Worm (Caenorhabditis elegans) whole organism, L1 larva: ENCODE results near the gene ttr-59.

Source experiments
- C04F5.9 ChIP-seq: sonication (generic microtip); optimal IDR thresholded peaks from 2 replicates; lab custom pipeline; 2016; ENCODE audit warnings: missing genetic modification characterization, missing compliant biosample characterization
- C16A3.4 ChIP-seq: fragments of 150-350 bp; optimal IDR thresholded peaks from 2 replicates; lab custom pipeline; 2014; ENCODE audit warnings: missing biosample characterization, missing genetic modification characterization
- C34B4.2 ChIP-seq: sonication (generic microtip); optimal IDR thresholded peaks from 2 replicates; lab custom pipeline; 2017; ENCODE audit warnings: mild to moderate bottlenecking, missing genetic modification characterization, missing compliant biosample characterization
- Y116A8C.19 ChIP-seq: sonication (generic microtip); optimal IDR thresholded peaks from 2 replicates; lab custom pipeline; 2016; ENCODE audit warnings: missing compliant biosample characterization, missing genetic modification characterization, borderline replicate concordance
- aha-1 ChIP-seq: fragments of 150-350 bp; optimal IDR thresholded peaks from 2 replicates; lab custom pipeline; 2014; ENCODE audit warnings: missing biosample characterization, missing genetic modification characterization
- alr-1 ChIP-seq: fragments of 200-800 bp; sonication (Bioruptor generic); optimal IDR thresholded peaks from 2 replicates; lab custom pipeline; 2018; ENCODE audit warnings: borderline replicate concordance, mild to moderate bottlenecking, missing genetic modification characterization, missing compliant biosample characterization
- ama-1 ChIP-seq: fragments of 150-350 bp; optimal IDR thresholded peaks from 2 replicates; lab custom pipeline; 2014
- ceh-8 ChIP-seq: fragments of 200-800 bp; sonication (Bioruptor generic); optimal IDR thresholded peaks from 2 replicates; lab custom pipeline; 2018; ENCODE audit warnings: mild to moderate bottlenecking, missing genetic modification characterization, moderate library complexity, missing compliant biosample characterization
- ceh-82 ChIP-seq, 3 experiments: fragments of 150-350 bp in 1 of 3; sonication (generic microtip) in 2 of 3; optimal IDR thresholded peaks; 2 replicates each; lab custom pipeline; 2014 to 2017; ENCODE audit warnings: missing biosample characterization in 3 of 3, missing genetic modification characterization in 3 of 3
- ceh-88 ChIP-seq: fragments of 200-800 bp; sonication (Bioruptor generic); IDR thresholded peaks from 2 replicates; pipeline ENCODE4 v1.3.6; 2022; ENCODE audit warnings: missing genetic modification characterization, missing compliant biosample characterization
- dpl-1 ChIP-seq, 3 experiments: fragments of 150-350 bp in 2 of 3; sonication (generic microtip) in 1 of 3; optimal IDR thresholded peaks; 2 replicates each; lab custom pipeline; 2014 to 2017; ENCODE audit warnings: missing biosample characterization in 3 of 3, missing genetic modification characterization in 3 of 3, missing genetic modification reagents in 3 of 3
- dsc-1 ChIP-seq: sonication (generic microtip); optimal IDR thresholded peaks from 2 replicates; lab custom pipeline; 2016; ENCODE audit warnings: mild to moderate bottlenecking, missing genetic modification characterization, missing compliant biosample characterization
- efl-3 ChIP-seq: fragments of 200-800 bp; sonication (Bioruptor generic); optimal IDR thresholded peaks from 2 replicates; lab custom pipeline; 2018; ENCODE audit warnings: mild to moderate bottlenecking, missing genetic modification characterization, missing compliant biosample characterization
- egl-13 ChIP-seq: sonication (generic microtip); optimal IDR thresholded peaks from 2 replicates; lab custom pipeline; 2016; ENCODE audit warnings: missing genotype, missing genetic modification reagents, missing genetic modification characterization, missing compliant biosample characterization
- egl-27 ChIP-seq, 2 experiments: fragments of 150-350 bp in 1 of 2; sonication (generic microtip); optimal IDR thresholded peaks; 3 replicates each; lab custom pipeline; 2017 to 2018; ENCODE audit warnings: missing biosample characterization in 2 of 2, missing genetic modification characterization in 2 of 2, missing genetic modification reagents in 2 of 2
- elt-3 ChIP-seq, 6 experiments: fragments of 150-350 bp in 1 of 6; sonication (generic microtip); optimal IDR thresholded peaks; 2 replicates each; lab custom pipeline; 2017 to 2018; ENCODE audit warnings: missing biosample characterization in 6 of 6, missing genetic modification characterization in 6 of 6, inconsistent platforms in 1 of 6
- fkh-8 ChIP-seq: sonication (generic microtip); optimal IDR thresholded peaks from 2 replicates; lab custom pipeline; 2016; ENCODE audit warnings: mild to moderate bottlenecking, missing genetic modification characterization, missing compliant biosample characterization
- grh-1 ChIP-seq: fragments of 200-800 bp; sonication (Bioruptor generic); IDR thresholded peaks from 2 replicates; pipeline ENCODE4 v1.3.6; 2022; ENCODE audit warnings: missing genetic modification reagents, missing genetic modification characterization, missing compliant biosample characterization
- hlh-4 ChIP-seq: sonication (generic microtip); optimal IDR thresholded peaks from 2 replicates; lab custom pipeline; 2016; ENCODE audit warnings: mild to moderate bottlenecking, missing genetic modification characterization, missing compliant biosample characterization
- hpl-2 ChIP-seq: fragments of 150-350 bp; optimal IDR thresholded peaks from 2 replicates; lab custom pipeline; 2014; ENCODE audit warnings: missing biosample characterization, missing genetic modification reagents, missing genetic modification characterization
- isw-1 ChIP-seq: fragments of 200-800 bp; sonication (Bioruptor generic); IDR thresholded peaks from 2 replicates; pipeline ENCODE4 v1.3.6; 2022; ENCODE audit warnings: missing genetic modification characterization, missing compliant biosample characterization
- jun-1 ChIP-seq: fragments of 150-350 bp; optimal IDR thresholded peaks from 2 replicates; lab custom pipeline; 2014; ENCODE audit warnings: missing biosample characterization, missing genetic modification reagents, missing genetic modification characterization
- lin-39 ChIP-seq: fragments of 150-350 bp; optimal IDR thresholded peaks from 2 replicates; lab custom pipeline; 2014; ENCODE audit warnings: missing biosample characterization, missing genetic modification reagents, missing genetic modification characterization
- lir-3 ChIP-seq: sonication (generic microtip); optimal IDR thresholded peaks from 2 replicates; lab custom pipeline; 2016; ENCODE audit warnings: mild to moderate bottlenecking, missing genetic modification characterization, moderate library complexity, missing compliant biosample characterization; ENCODE audit not compliant: poor library complexity
- lsy-2 ChIP-seq, 2 experiments: fragments of 150-350 bp; optimal IDR thresholded peaks; 2 replicates each; lab custom pipeline; 2014; ENCODE audit warnings: missing biosample characterization in 2 of 2, missing genetic modification characterization in 2 of 2
- mab-9 ChIP-seq: fragments of 200-800 bp; sonication (Bioruptor generic); IDR thresholded peaks from 2 replicates; pipeline ENCODE4 v1.3.6; 2022; ENCODE audit warnings: missing genetic modification reagents, missing genetic modification characterization, missing compliant biosample characterization
- mdl-1 ChIP-seq, 2 experiments: fragments of 150-350 bp; optimal IDR thresholded peaks; 2 replicates each; lab custom pipeline; 2014 to 2017; ENCODE audit warnings: missing biosample characterization in 2 of 2, missing genetic modification characterization in 2 of 2, inconsistent platforms in 1 of 2
- mep-1 ChIP-seq: fragments of 150-350 bp; optimal IDR thresholded peaks from 2 replicates; lab custom pipeline; 2014; ENCODE audit warnings: missing biosample characterization, missing genetic modification characterization
- nhr-11 ChIP-seq: fragments of 150-350 bp; optimal IDR thresholded peaks from 2 replicates; lab custom pipeline; 2014; ENCODE audit warnings: missing biosample characterization, missing genetic modification characterization
- nhr-12 ChIP-seq: sonication (generic microtip); optimal IDR thresholded peaks from 2 replicates; lab custom pipeline; 2017; ENCODE audit warnings: missing biosample characterization, missing genetic modification characterization
- nhr-237 ChIP-seq: fragments of 150-350 bp; optimal IDR thresholded peaks from 2 replicates; lab custom pipeline; 2014; ENCODE audit warnings: missing biosample characterization, missing genetic modification characterization
- nhr-28 ChIP-seq: fragments of 150-350 bp; optimal IDR thresholded peaks from 2 replicates; lab custom pipeline; 2014; ENCODE audit warnings: missing biosample characterization, missing genetic modification characterization
- nhr-47 ChIP-seq: sonication (generic microtip); optimal IDR thresholded peaks from 2 replicates; lab custom pipeline; 2016; ENCODE audit warnings: mild to moderate bottlenecking, missing genetic modification characterization, moderate library complexity, missing compliant biosample characterization
- nhr-76 ChIP-seq: sonication (generic microtip); optimal IDR thresholded peaks from 2 replicates; lab custom pipeline; 2017; ENCODE audit warnings: missing biosample characterization, missing genetic modification characterization
- nhr-77 ChIP-seq: fragments of 150-350 bp; optimal IDR thresholded peaks from 2 replicates; lab custom pipeline; 2014; ENCODE audit warnings: missing biosample characterization, missing genetic modification characterization
- nhr-84 ChIP-seq: sonication (generic microtip); optimal IDR thresholded peaks from 2 replicates; lab custom pipeline; 2017; ENCODE audit warnings: missing biosample characterization, missing genetic modification characterization
- pag-3 ChIP-seq: sonication (generic microtip); optimal IDR thresholded peaks from 2 replicates; lab custom pipeline; 2017; ENCODE audit warnings: missing genetic modification characterization, mild to moderate bottlenecking, missing compliant biosample characterization, antibody characterized with exemption, borderline replicate concordance; ENCODE audit not compliant: insufficient read depth
- pax-3 ChIP-seq: fragments of 200-800 bp; sonication (Bioruptor generic); optimal IDR thresholded peaks from 2 replicates; lab custom pipeline; 2018; ENCODE audit warnings: mild to moderate bottlenecking, missing genetic modification characterization, moderate library complexity, missing compliant biosample characterization
- pqm-1 ChIP-seq: sonication (generic microtip); optimal IDR thresholded peaks from 3 replicates; lab custom pipeline; 2017; ENCODE audit warnings: missing biosample characterization, missing genetic modification characterization
- snpc-4 ChIP-seq: fragments of 150-350 bp; optimal IDR thresholded peaks from 2 replicates; lab custom pipeline; 2014; ENCODE audit warnings: missing biosample characterization, missing genetic modification characterization
- snu-23 ChIP-seq: sonication (generic microtip); optimal IDR thresholded peaks from 2 replicates; lab custom pipeline; 2016; ENCODE audit warnings: missing genetic modification characterization, missing compliant biosample characterization
- sox-4 ChIP-seq: sonication (generic microtip); optimal IDR thresholded peaks from 2 replicates; lab custom pipeline; 2016; ENCODE audit warnings: missing genetic modification characterization, missing compliant biosample characterization
- sup-37 ChIP-seq: fragments of 200-800 bp; sonication (Bioruptor generic); optimal IDR thresholded peaks from 2 replicates; lab custom pipeline; 2018; ENCODE audit warnings: mild to moderate bottlenecking, missing genetic modification characterization, missing compliant biosample characterization
- unc-130 ChIP-seq: fragments of 150-350 bp; optimal IDR thresholded peaks from 2 replicates; lab custom pipeline; 2017; ENCODE audit warnings: missing biosample characterization, missing genetic modification characterization, inconsistent platforms
- unc-30 ChIP-seq: sonication (generic microtip); optimal IDR thresholded peaks from 2 replicates; lab custom pipeline; 2017; ENCODE audit warnings: missing biosample characterization, missing genetic modification characterization
- unc-62 ChIP-seq: fragments of 150-350 bp; optimal IDR thresholded peaks from 2 replicates; lab custom pipeline; 2014; ENCODE audit warnings: missing biosample characterization, missing genetic modification reagents, missing genetic modification characterization
- unc-86 ChIP-seq: sonication (generic microtip); optimal IDR thresholded peaks from 2 replicates; lab custom pipeline; 2016; ENCODE audit warnings: missing genetic modification characterization, missing compliant biosample characterization
- unc-98 ChIP-seq: fragments of 200-800 bp; sonication (Bioruptor generic); IDR thresholded peaks from 2 replicates; pipeline ENCODE4 v1.3.6; 2022; ENCODE audit warnings: missing genetic modification characterization, missing compliant biosample characterization
- vab-15 ChIP-seq: sonication (generic microtip); optimal IDR thresholded peaks from 2 replicates; lab custom pipeline; 2017; ENCODE audit warnings: missing genotype, mild to moderate bottlenecking, missing genetic modification characterization, missing compliant biosample characterization
- xbp-1 ChIP-seq: sonication (generic microtip); optimal IDR thresholded peaks from 2 replicates; lab custom pipeline; 2016; ENCODE audit warnings: missing genetic modification characterization, missing compliant biosample characterization
- zag-1 ChIP-seq: fragments of 150-350 bp; optimal IDR thresholded peaks from 2 replicates; lab custom pipeline; 2014; ENCODE audit warnings: missing biosample characterization, missing genetic modification characterization
- zip-4 ChIP-seq: fragments of 200-800 bp; sonication (Bioruptor generic); optimal IDR thresholded peaks from 2 replicates; lab custom pipeline; 2018; ENCODE audit warnings: mild to moderate bottlenecking, missing genetic modification characterization, moderate library complexity, missing compliant biosample characterization
- ztf-11 ChIP-seq, 2 experiments: sonication (generic microtip); optimal IDR thresholded peaks; 2 replicates each; lab custom pipeline; 2016 to 2017; ENCODE audit warnings: missing genetic modification characterization in 2 of 2, missing biosample characterization in 1 of 2, missing compliant biosample characterization in 1 of 2
- ztf-4 ChIP-seq: fragments of 150-350 bp; optimal IDR thresholded peaks from 2 replicates; lab custom pipeline; 2014; ENCODE audit warnings: missing biosample characterization, missing genetic modification characterization

The ttr-59 gene

DNA sequence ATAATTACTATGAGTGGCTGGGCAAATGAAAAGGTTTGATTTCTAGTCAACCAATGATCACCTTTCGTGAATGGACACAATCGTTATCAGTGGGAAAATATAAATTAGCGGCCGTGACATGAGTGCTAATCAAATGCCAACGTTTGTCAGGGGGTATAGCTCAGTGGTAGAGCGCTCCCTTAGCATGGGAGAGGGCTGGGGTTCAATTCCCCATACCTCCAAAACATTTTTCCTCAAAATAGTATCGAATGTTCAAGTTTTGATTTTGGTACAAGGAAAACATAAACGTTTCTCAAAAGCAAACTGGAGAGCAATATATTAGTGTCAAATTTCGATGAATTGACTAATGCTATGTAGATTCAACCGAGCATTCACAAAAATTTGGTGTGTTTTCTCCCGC lies 6.0 kb upstream of the ttr-59 start:
- TF ChIP-seq mep-1 (tag; lab: Kevin White, UChicago), result peak; percentile 10
- no peak for TF ChIP-seq snpc-4 (tag; lab: Kevin White, UChicago)
- TF ChIP-seq ztf-11 (tag; optimal IDR thresholded peaks at IDR 0.05; lab: Kevin White, UChicago), result no peak
- TF ChIP-seq dpl-1 (GFP tag; optimal IDR thresholded peaks at IDR 0.05; lab: Kevin White, UChicago), result no peak
- no peak for TF ChIP-seq C16A3.4 (tag; lab: Kevin White, UChicago)
- TF ChIP-seq C34B4.2 (tag; lab: Kevin White, UChicago), result no peak
- TF ChIP-seq zag-1 (tag; lab: Kevin White, UChicago), result no peak
- TF ChIP-seq vab-15 (tag; lab: Kevin White, UChicago), result no peak
- TF ChIP-seq nhr-77, result no peak
- TF ChIP-seq egl-13 (tag; lab: Kevin White, UChicago), result no peak
- TF ChIP-seq alr-1, result no peak
- peak in 1 of 6 experiments; percentile 21 for TF ChIP-seq elt-3 (tag; optimal IDR thresholded peaks at IDR 0.05; lab: Kevin White, UChicago)
- no peak for TF ChIP-seq isw-1 (GFP tag; lab: Robert Waterston, UW)
- TF ChIP-seq pax-3 (tag; lab: Kevin White, UChicago), result no peak
- TF ChIP-seq sox-4 (tag; lab: Kevin White, UChicago), result no peak
- TF ChIP-seq ceh-82 (tag; optimal IDR thresholded peaks at IDR 0.05; lab: Kevin White, UChicago), result no peak
- no peak for TF ChIP-seq grh-1 (GFP tag; lab: Robert Waterston, UW)
- no peak for TF ChIP-seq nhr-84 (tag; lab: Kevin White, UChicago)
- no peak for TF ChIP-seq unc-98
- no peak for TF ChIP-seq nhr-237 (tag; lab: Kevin White, UChicago)
- TF ChIP-seq Y116A8C.19 (tag; lab: Kevin White, UChicago), result no peak
- TF ChIP-seq dsc-1 (tag; lab: Kevin White, UChicago), result no peak
- TF ChIP-seq ztf-4 (tag; lab: Kevin White, UChicago), result no peak
- TF ChIP-seq egl-27 (tag; optimal IDR thresholded peaks at IDR 0.05; lab: Kevin White, UChicago), result no peak
- TF ChIP-seq nhr-28, result no peak
- no peak for TF ChIP-seq nhr-76
- no peak for TF ChIP-seq efl-3 (GFP tag; lab: Kevin White, UChicago)
- no peak for TF ChIP-seq mab-9 (GFP tag; lab: Robert Waterston, UW)
- no peak for TF ChIP-seq lsy-2 (tag; optimal IDR thresholded peaks at IDR 0.05; lab: Kevin White, UChicago)
- TF ChIP-seq hpl-2 (GFP tag; lab: Kevin White, UChicago), result no peak
- peak; percentile 29 for TF ChIP-seq snu-23
- no peak for TF ChIP-seq unc-130 (tag; lab: Kevin White, UChicago)
- no peak for TF ChIP-seq zip-4 (GFP tag; lab: Kevin White, UChicago)
- peak; percentile 54 for TF ChIP-seq nhr-47
- no peak for TF ChIP-seq ceh-88 (GFP tag; lab: Robert Waterston, UW)
- no peak for TF ChIP-seq unc-86 (tag; lab: Kevin White, UChicago)
- TF ChIP-seq C04F5.9 (tag; lab: Kevin White, UChicago), result no peak
- TF ChIP-seq sup-37 (GFP tag; lab: Kevin White, UChicago), result no peak
- no peak for TF ChIP-seq aha-1 (tag; lab: Kevin White, UChicago)
- TF ChIP-seq lir-3 (tag; lab: Kevin White, UChicago), result no peak
- no peak for TF ChIP-seq pqm-1 (tag; lab: Kevin White, UChicago)
- no peak for TF ChIP-seq lin-39 (tag; lab: Kevin White, UChicago)
- no peak for TF ChIP-seq unc-30 (tag; lab: Kevin White, UChicago)
- no peak for TF ChIP-seq nhr-11 (tag; lab: Kevin White, UChicago)
- TF ChIP-seq fkh-8 (tag; lab: Kevin White, UChicago), result peak; percentile 6
- no peak for TF ChIP-seq ama-1
- TF ChIP-seq nhr-12, result no peak
- peak; percentile 13 for TF ChIP-seq xbp-1 (tag; lab: Kevin White, UChicago)
- TF ChIP-seq mdl-1 (tag; optimal IDR thresholded peaks at IDR 0.05; lab: Kevin White, UChicago), result no peak
- no peak for TF ChIP-seq pag-3 (tag; lab: Kevin White, UChicago)
- no peak for TF ChIP-seq jun-1 (tag; lab: Kevin White, UChicago)
- TF ChIP-seq ceh-8 (GFP tag; lab: Kevin White, UChicago), result no peak
- no peak for TF ChIP-seq unc-62 (GFP tag; lab: Kevin White, UChicago)
- TF ChIP-seq hlh-4, result no peak
